Worm (Caenorhabditis elegans): Measurements from ENCODE around the gene plc-1.

plc-1 gene

ce11 chrX:10780542-10781266, 57.7 kb downstream of the plc-1 start:
- TF ChIP-seq sptf-2 (GFP tag; optimal IDR thresholded peaks at IDR 0.05), result no peak
- no peak for TF ChIP-seq T07F8.4 (tag; optimal IDR thresholded peaks at IDR 0.05)
- no peak for TF ChIP-seq egl-18 (GFP tag; IDR thresholded peaks at IDR 0.05)
- TF ChIP-seq repo-1 (tag; optimal IDR thresholded peaks at IDR 0.05), result peak; percentile 9
- TF ChIP-seq ZK185.1 (tag; optimal IDR thresholded peaks at IDR 0.05; ENCODE audit: poor library complexity, severe bottlenecking), result peak; percentile 19
- no peak for TF ChIP-seq dpff-1 (tag; optimal IDR thresholded peaks at IDR 0.05)
- TF ChIP-seq zfh-2 (GFP tag; conservative IDR thresholded peaks at IDR 0.05), result peak; percentile 63
- TF ChIP-seq lin-26 (GFP tag; IDR thresholded peaks at IDR 0.05), result peak; percentile 34; the same call in 1 of the 2 replicates
- TF ChIP-seq egl-44 (GFP tag; IDR thresholded peaks at IDR 0.05), result no peak
- TF ChIP-seq nhr-80 (tag; optimal IDR thresholded peaks at IDR 0.05), result peak; percentile 37
- TF ChIP-seq lsl-1 (GFP tag; optimal IDR thresholded peaks at IDR 0.05), result no peak
- TF ChIP-seq F37B4.10 (GFP tag; IDR thresholded peaks at IDR 0.05), result 0 out of 2 replicates have a peak, but pooled peaks have one; percentile 66
- TF ChIP-seq unc-130 (GFP tag; optimal IDR thresholded peaks at IDR 0.05), result no peak
- no peak for TF ChIP-seq pbrm-1 (GFP tag; IDR thresholded peaks at IDR 0.05)
- TF ChIP-seq rcor-1 (GFP tag; IDR thresholded peaks at IDR 0.05), result no peak
- no peak for TF ChIP-seq snpc-1.3 (tag; optimal IDR thresholded peaks at IDR 0.05; ENCODE audit: insufficient read depth)

ce11 chrX:10774865-10775264, 63.6 kb downstream of the plc-1 start:
- TF ChIP-seq ceh-91 (GFP tag; IDR thresholded peaks at IDR 0.05) (no peak), ama-1 (optimal IDR thresholded peaks at IDR 0.05) (no peak), ama-1 (GFP tag; optimal IDR thresholded peaks at IDR 0.05) (no peak), dox-1 (GFP tag; IDR thresholded peaks at IDR 0.05) (no peak), bed-2 (GFP tag; IDR thresholded peaks at IDR 0.05) (no peak), repo-1 (tag; optimal IDR thresholded peaks at IDR 0.05) (no peak), zfh-2 (GFP tag; conservative IDR thresholded peaks at IDR 0.05) (peak; percentile 51; the same call in 1 of the 2 replicates), F57A8.1 (GFP tag; optimal IDR thresholded peaks at IDR 0.05) (no peak), nfya-1 (tag; optimal IDR thresholded peaks at IDR 0.05; ENCODE audit: borderline replicate concordance, insufficient read depth) (no peak), atf-7 (tag; optimal IDR thresholded peaks at IDR 0.05) (no peak), ztf-25 (GFP tag; IDR thresholded peaks at IDR 0.05) (no peak), nhr-27 (tag; optimal IDR thresholded peaks at IDR 0.05) (no peak), F49E8.2 (tag; optimal IDR thresholded peaks at IDR 0.05; ENCODE audit: insufficient read depth) (no peak), unc-62 (GFP tag; optimal IDR thresholded peaks at IDR 0.05) (no peak), pbrm-1 (GFP tag; IDR thresholded peaks at IDR 0.05) (no peak), nfya-2 (GFP tag; IDR thresholded peaks at IDR 0.05) (0 out of 2 replicates have a peak, but pooled peaks have one; percentile 26), ZK185.1 (tag; optimal IDR thresholded peaks at IDR 0.05; ENCODE audit: poor library complexity, severe bottlenecking) (no peak), nfyb-1 (GFP tag; IDR thresholded peaks at IDR 0.05) (0 out of 2 replicates have a peak, but pooled peaks have one; percentile 10), mcd-1 (GFP tag; IDR thresholded peaks at IDR 0.05) (no peak), somi-1 (GFP tag; optimal IDR thresholded peaks at IDR 0.05) (no peak), attf-5 (GFP tag; optimal IDR thresholded peaks at IDR 0.05) (no peak), madf-8 (GFP tag; conservative IDR thresholded peaks at IDR 0.05) (no peak), ztf-22 (GFP tag; optimal IDR thresholded peaks at IDR 0.05) (no peak), cebp-1 (GFP tag; IDR thresholded peaks at IDR 0.05) (no peak), cebp-1 (tag; optimal IDR thresholded peaks at IDR 0.05) (no peak), tlf-1 (GFP tag; optimal IDR thresholded peaks at IDR 0.05) (no peak)
